Worm (Caenorhabditis elegans) whole organism, L1 larva: ENCODE measurements around the gene fipr-13.

ENCODE experiments used
- C04F5.9 ChIP-seq: sonication (generic microtip); optimal IDR thresholded peaks from 2 replicates; lab custom pipeline; 2016; ENCODE audit warnings: missing genetic modification characterization, missing compliant biosample characterization
- C16A3.4 ChIP-seq: fragments of 150-350 bp; optimal IDR thresholded peaks from 2 replicates; lab custom pipeline; 2014; ENCODE audit warnings: missing biosample characterization, missing genetic modification characterization
- C34B4.2 ChIP-seq: sonication (generic microtip); optimal IDR thresholded peaks from 2 replicates; lab custom pipeline; 2017; ENCODE audit warnings: mild to moderate bottlenecking, missing genetic modification characterization, missing compliant biosample characterization
- F16B12.6 ChIP-seq: fragments of 150-350 bp; optimal IDR thresholded peaks from 2 replicates; lab custom pipeline; 2014; ENCODE audit warnings: missing biosample characterization, missing genetic modification characterization
- Y116A8C.19 ChIP-seq: sonication (generic microtip); optimal IDR thresholded peaks from 2 replicates; lab custom pipeline; 2016; ENCODE audit warnings: missing compliant biosample characterization, missing genetic modification characterization, borderline replicate concordance
- aha-1 ChIP-seq: fragments of 150-350 bp; optimal IDR thresholded peaks from 2 replicates; lab custom pipeline; 2014; ENCODE audit warnings: missing biosample characterization, missing genetic modification characterization
- alr-1 ChIP-seq: fragments of 200-800 bp; sonication (Bioruptor generic); optimal IDR thresholded peaks from 2 replicates; lab custom pipeline; 2018; ENCODE audit warnings: borderline replicate concordance, mild to moderate bottlenecking, missing genetic modification characterization, missing compliant biosample characterization
- ceh-63 ChIP-seq: fragments of 200-800 bp; sonication (Bioruptor generic); optimal IDR thresholded peaks from 2 replicates; lab custom pipeline; 2018; ENCODE audit warnings: mild to moderate bottlenecking, missing genetic modification characterization, missing compliant biosample characterization
- ceh-8 ChIP-seq: fragments of 200-800 bp; sonication (Bioruptor generic); optimal IDR thresholded peaks from 2 replicates; lab custom pipeline; 2018; ENCODE audit warnings: mild to moderate bottlenecking, missing genetic modification characterization, moderate library complexity, missing compliant biosample characterization
- ceh-82 ChIP-seq, 3 experiments: fragments of 150-350 bp in 1 of 3; sonication (generic microtip) in 2 of 3; optimal IDR thresholded peaks; 2 replicates each; lab custom pipeline; 2014 to 2017; ENCODE audit warnings: missing biosample characterization in 3 of 3, missing genetic modification characterization in 3 of 3
- ceh-88 ChIP-seq: fragments of 200-800 bp; sonication (Bioruptor generic); IDR thresholded peaks from 2 replicates; pipeline ENCODE4 v1.3.6; 2022; ENCODE audit warnings: missing genetic modification characterization, missing compliant biosample characterization
- ces-1 ChIP-seq: fragments of 150-350 bp; optimal IDR thresholded peaks from 2 replicates; lab custom pipeline; 2014; ENCODE audit warnings: missing biosample characterization, missing genetic modification reagents, missing genetic modification characterization
- dpl-1 ChIP-seq, 3 experiments: fragments of 150-350 bp in 2 of 3; sonication (generic microtip) in 1 of 3; optimal IDR thresholded peaks; 2 replicates each; lab custom pipeline; 2014 to 2017; ENCODE audit warnings: missing biosample characterization in 3 of 3, missing genetic modification characterization in 3 of 3, missing genetic modification reagents in 3 of 3
- dsc-1 ChIP-seq: sonication (generic microtip); optimal IDR thresholded peaks from 2 replicates; lab custom pipeline; 2016; ENCODE audit warnings: mild to moderate bottlenecking, missing genetic modification characterization, missing compliant biosample characterization
- efl-3 ChIP-seq: fragments of 200-800 bp; sonication (Bioruptor generic); optimal IDR thresholded peaks from 2 replicates; lab custom pipeline; 2018; ENCODE audit warnings: mild to moderate bottlenecking, missing genetic modification characterization, missing compliant biosample characterization
- egl-13 ChIP-seq: sonication (generic microtip); optimal IDR thresholded peaks from 2 replicates; lab custom pipeline; 2016; ENCODE audit warnings: missing genotype, missing genetic modification reagents, missing genetic modification characterization, missing compliant biosample characterization
- ets-5 ChIP-seq: fragments of 200-800 bp; sonication (Bioruptor generic); IDR thresholded peaks from 2 replicates; pipeline ENCODE4 v1.3.6; 2022; ENCODE audit warnings: missing genetic modification characterization, missing compliant biosample characterization
- fos-1 ChIP-seq: fragments of 150-350 bp; optimal IDR thresholded peaks from 2 replicates; lab custom pipeline; 2014; ENCODE audit warnings: missing biosample characterization, missing genetic modification characterization
- hlh-17 ChIP-seq: fragments of 200-800 bp; sonication (Bioruptor generic); optimal IDR thresholded peaks from 2 replicates; lab custom pipeline; 2018; ENCODE audit warnings: missing genetic modification characterization, mild to moderate bottlenecking, missing compliant biosample characterization, moderate library complexity, borderline replicate concordance
- hlh-4 ChIP-seq: sonication (generic microtip); optimal IDR thresholded peaks from 2 replicates; lab custom pipeline; 2016; ENCODE audit warnings: mild to moderate bottlenecking, missing genetic modification characterization, missing compliant biosample characterization
- irx-1 ChIP-seq: sonication (generic microtip); optimal IDR thresholded peaks from 2 replicates; lab custom pipeline; 2016; ENCODE audit warnings: missing genetic modification characterization, missing compliant biosample characterization
- isw-1 ChIP-seq: fragments of 200-800 bp; sonication (Bioruptor generic); IDR thresholded peaks from 2 replicates; pipeline ENCODE4 v1.3.6; 2022; ENCODE audit warnings: missing genetic modification characterization, missing compliant biosample characterization
- jun-1 ChIP-seq: fragments of 150-350 bp; optimal IDR thresholded peaks from 2 replicates; lab custom pipeline; 2014; ENCODE audit warnings: missing biosample characterization, missing genetic modification reagents, missing genetic modification characterization
- lin-13 ChIP-seq: fragments of 150-350 bp; optimal IDR thresholded peaks from 2 replicates; lab custom pipeline; 2014; ENCODE audit warnings: missing biosample characterization, missing genetic modification reagents, missing genetic modification characterization
- lin-14 ChIP-seq: fragments of 200-800 bp; sonication (Bioruptor generic); optimal IDR thresholded peaks from 2 replicates; lab custom pipeline; 2018; ENCODE audit warnings: mild to moderate bottlenecking, missing genetic modification characterization, moderate library complexity, missing compliant biosample characterization
- lin-15B ChIP-seq: fragments of 150-350 bp; sonication (generic microtip); optimal IDR thresholded peaks from 3 replicates; lab custom pipeline; 2014; ENCODE audit warnings: missing biosample characterization, missing genetic modification characterization
- lin-35 ChIP-seq, 2 experiments: fragments of 150-350 bp; optimal IDR thresholded peaks; 2 replicates each; lab custom pipeline; 2014; ENCODE audit warnings: missing biosample characterization in 2 of 2, missing genetic modification characterization in 2 of 2, missing genetic modification reagents in 2 of 2
- lir-3 ChIP-seq: sonication (generic microtip); optimal IDR thresholded peaks from 2 replicates; lab custom pipeline; 2016; ENCODE audit warnings: mild to moderate bottlenecking, missing genetic modification characterization, moderate library complexity, missing compliant biosample characterization; ENCODE audit not compliant: poor library complexity
- lsy-2 ChIP-seq, 2 experiments: fragments of 150-350 bp; optimal IDR thresholded peaks; 2 replicates each; lab custom pipeline; 2014; ENCODE audit warnings: missing biosample characterization in 2 of 2, missing genetic modification characterization in 2 of 2
- mab-9 ChIP-seq: fragments of 200-800 bp; sonication (Bioruptor generic); IDR thresholded peaks from 2 replicates; pipeline ENCODE4 v1.3.6; 2022; ENCODE audit warnings: missing genetic modification reagents, missing genetic modification characterization, missing compliant biosample characterization
- mdl-1 ChIP-seq, 2 experiments: fragments of 150-350 bp; optimal IDR thresholded peaks; 2 replicates each; lab custom pipeline; 2014 to 2017; ENCODE audit warnings: missing biosample characterization in 2 of 2, missing genetic modification characterization in 2 of 2, inconsistent platforms in 1 of 2
- nhr-11 ChIP-seq: fragments of 150-350 bp; optimal IDR thresholded peaks from 2 replicates; lab custom pipeline; 2014; ENCODE audit warnings: missing biosample characterization, missing genetic modification characterization
- nhr-19 ChIP-seq: fragments of 200-800 bp; sonication (Bioruptor generic); conservative IDR thresholded peaks from 2 replicates; pipeline ENCODE4 v1.3.6; 2022; ENCODE audit warnings: missing genetic modification characterization, missing compliant biosample characterization
- nhr-20 ChIP-seq: sonication (generic microtip); optimal IDR thresholded peaks from 2 replicates; lab custom pipeline; 2016; ENCODE audit warnings: mild to moderate bottlenecking, missing genetic modification characterization, missing compliant biosample characterization
- nhr-237 ChIP-seq: fragments of 150-350 bp; optimal IDR thresholded peaks from 2 replicates; lab custom pipeline; 2014; ENCODE audit warnings: missing biosample characterization, missing genetic modification characterization
- nhr-28 ChIP-seq: fragments of 150-350 bp; optimal IDR thresholded peaks from 2 replicates; lab custom pipeline; 2014; ENCODE audit warnings: missing biosample characterization, missing genetic modification characterization
- nhr-47 ChIP-seq: sonication (generic microtip); optimal IDR thresholded peaks from 2 replicates; lab custom pipeline; 2016; ENCODE audit warnings: mild to moderate bottlenecking, missing genetic modification characterization, moderate library complexity, missing compliant biosample characterization
- nhr-71 ChIP-seq: sonication (generic microtip); optimal IDR thresholded peaks from 2 replicates; lab custom pipeline; 2016; ENCODE audit warnings: mild to moderate bottlenecking, missing genetic modification characterization, moderate library complexity, missing compliant biosample characterization
- pax-3 ChIP-seq: fragments of 200-800 bp; sonication (Bioruptor generic); optimal IDR thresholded peaks from 2 replicates; lab custom pipeline; 2018; ENCODE audit warnings: mild to moderate bottlenecking, missing genetic modification characterization, moderate library complexity, missing compliant biosample characterization
- rnt-1 ChIP-seq: sonication (generic microtip); optimal IDR thresholded peaks from 2 replicates; lab custom pipeline; 2016; ENCODE audit warnings: mild to moderate bottlenecking, missing genetic modification characterization, moderate library complexity, missing compliant biosample characterization
- skn-1 ChIP-seq: fragments of 150-350 bp; optimal IDR thresholded peaks from 2 replicates; lab custom pipeline; 2014; ENCODE audit warnings: missing biosample characterization, missing genetic modification characterization
- snu-23 ChIP-seq: sonication (generic microtip); optimal IDR thresholded peaks from 2 replicates; lab custom pipeline; 2016; ENCODE audit warnings: missing genetic modification characterization, missing compliant biosample characterization
- sptf-1 ChIP-seq: fragments of 150-350 bp; optimal IDR thresholded peaks from 2 replicates; lab custom pipeline; 2014; ENCODE audit warnings: missing biosample characterization, missing genetic modification characterization
- sup-37 ChIP-seq: fragments of 200-800 bp; sonication (Bioruptor generic); optimal IDR thresholded peaks from 2 replicates; lab custom pipeline; 2018; ENCODE audit warnings: mild to moderate bottlenecking, missing genetic modification characterization, missing compliant biosample characterization
- swsn-7 ChIP-seq: sonication (generic microtip); optimal IDR thresholded peaks from 2 replicates; lab custom pipeline; 2016; ENCODE audit warnings: missing genetic modification characterization, missing compliant biosample characterization
- tbx-2 ChIP-seq: sonication (generic microtip); optimal IDR thresholded peaks from 2 replicates; lab custom pipeline; 2016; ENCODE audit warnings: missing genetic modification characterization, missing compliant biosample characterization
- tlp-1 ChIP-seq: fragments of 150-350 bp; optimal IDR thresholded peaks from 2 replicates; lab custom pipeline; 2014; ENCODE audit warnings: missing biosample characterization, missing genetic modification characterization
- unc-130 ChIP-seq: fragments of 150-350 bp; optimal IDR thresholded peaks from 2 replicates; lab custom pipeline; 2017; ENCODE audit warnings: missing biosample characterization, missing genetic modification characterization, inconsistent platforms
- unc-62 ChIP-seq: fragments of 150-350 bp; optimal IDR thresholded peaks from 2 replicates; lab custom pipeline; 2014; ENCODE audit warnings: missing biosample characterization, missing genetic modification reagents, missing genetic modification characterization
- unc-86 ChIP-seq: sonication (generic microtip); optimal IDR thresholded peaks from 2 replicates; lab custom pipeline; 2016; ENCODE audit warnings: missing genetic modification characterization, missing compliant biosample characterization
- zip-4 ChIP-seq: fragments of 200-800 bp; sonication (Bioruptor generic); optimal IDR thresholded peaks from 2 replicates; lab custom pipeline; 2018; ENCODE audit warnings: mild to moderate bottlenecking, missing genetic modification characterization, moderate library complexity, missing compliant biosample characterization

fipr-13 gene

ce11 chrV:10031384-10032171 lies 32.7 kb upstream of the fipr-13 start (continued):
- no peak for TF ChIP-seq alr-1
- TF ChIP-seq efl-3 = no peak
- TF ChIP-seq nhr-20 = peak; percentile 55
- no peak for TF ChIP-seq C04F5.9 (tag; lab: Kevin White, UChicago)
- no peak for TF ChIP-seq tlp-1
- peak in 2 of 3 experiments; percentile 18 to 21 for TF ChIP-seq ceh-82 (tag; optimal IDR thresholded peaks at IDR 0.05; lab: Kevin White, UChicago)
- no peak for TF ChIP-seq lin-15B
- no peak for TF ChIP-seq hlh-4 (tag; lab: Kevin White, UChicago)
- peak; percentile 59 for TF ChIP-seq lin-13 (GFP tag; lab: Kevin White, UChicago)
- no peak for TF ChIP-seq C34B4.2 (tag; lab: Kevin White, UChicago)
- TF ChIP-seq aha-1 (tag; lab: Kevin White, UChicago) = no peak
- TF ChIP-seq lsy-2 (tag; optimal IDR thresholded peaks at IDR 0.05; lab: Kevin White, UChicago) = peak; percentile 23 to 71
- TF ChIP-seq jun-1 = peak; percentile 51
- no peak for TF ChIP-seq ceh-63 (GFP tag; lab: Kevin White, UChicago)
- no peak for TF ChIP-seq mdl-1 (tag; optimal IDR thresholded peaks at IDR 0.05; lab: Kevin White, UChicago)
- TF ChIP-seq ets-5 (GFP tag; lab: Robert Waterston, UW) = no peak
- TF ChIP-seq nhr-47 (tag; lab: Kevin White, UChicago) = peak; percentile 58
- TF ChIP-seq nhr-28 (tag; lab: Kevin White, UChicago) = no peak
- TF ChIP-seq nhr-71 = peak; percentile 67
- no peak for TF ChIP-seq sup-37 (GFP tag; lab: Kevin White, UChicago)
- peak; percentile 25 for TF ChIP-seq swsn-7
- TF ChIP-seq hlh-17 = no peak
- peak; percentile 92 for TF ChIP-seq F16B12.6
- TF ChIP-seq lir-3 (tag; lab: Kevin White, UChicago) = peak; percentile 33
- peak; percentile 21 for TF ChIP-seq dsc-1 (tag; lab: Kevin White, UChicago)
- no peak for TF ChIP-seq unc-62
- TF ChIP-seq lin-35 (GFP tag; optimal IDR thresholded peaks at IDR 0.05; lab: Kevin White, UChicago) = peak; percentile 94 to 96
- TF ChIP-seq pax-3 (tag; lab: Kevin White, UChicago) = no peak
- no peak for TF ChIP-seq sptf-1 (tag; lab: Kevin White, UChicago)
- TF ChIP-seq lin-14 (GFP tag; lab: Kevin White, UChicago) = peak; percentile 36
- no peak for TF ChIP-seq irx-1 (tag; lab: Kevin White, UChicago)
- no peak for TF ChIP-seq ceh-88
- peak; percentile 91 to 95 (median 93) for TF ChIP-seq dpl-1 (GFP tag; optimal IDR thresholded peaks at IDR 0.05; lab: Kevin White, UChicago)
- TF ChIP-seq nhr-19 (GFP tag; lab: Robert Waterston, UW) = peak; percentile 54
- TF ChIP-seq snu-23 = peak; percentile 70
- peak; percentile 30; the same call in 1 of the 2 replicates for TF ChIP-seq isw-1 (GFP tag; lab: Robert Waterston, UW)
- TF ChIP-seq rnt-1 = peak; percentile 18
- no peak for TF ChIP-seq ceh-8 (GFP tag; lab: Kevin White, UChicago)
- peak; percentile 36 for TF ChIP-seq C16A3.4
- TF ChIP-seq nhr-11 = no peak
- no peak for TF ChIP-seq nhr-237 (tag; lab: Kevin White, UChicago)
- no peak for TF ChIP-seq unc-86 (tag; lab: Kevin White, UChicago)
- TF ChIP-seq egl-13 (tag; lab: Kevin White, UChicago) = no peak
- no peak for TF ChIP-seq ces-1 (GFP tag; lab: Kevin White, UChicago)
- TF ChIP-seq mab-9 (GFP tag; lab: Robert Waterston, UW) = no peak
- no peak for TF ChIP-seq Y116A8C.19 (tag; lab: Kevin White, UChicago)
- TF ChIP-seq unc-130 = no peak
- peak; percentile 17 for TF ChIP-seq tbx-2
- no peak for TF ChIP-seq zip-4 (GFP tag; lab: Kevin White, UChicago)
- TF ChIP-seq fos-1 (tag; lab: Kevin White, UChicago) = no peak
- TF ChIP-seq skn-1 (tag; lab: Kevin White, UChicago) = peak; percentile 13
